Worm (Caenorhabditis elegans): Measurements from ENCODE around the gene srsx-38.

DNA sequence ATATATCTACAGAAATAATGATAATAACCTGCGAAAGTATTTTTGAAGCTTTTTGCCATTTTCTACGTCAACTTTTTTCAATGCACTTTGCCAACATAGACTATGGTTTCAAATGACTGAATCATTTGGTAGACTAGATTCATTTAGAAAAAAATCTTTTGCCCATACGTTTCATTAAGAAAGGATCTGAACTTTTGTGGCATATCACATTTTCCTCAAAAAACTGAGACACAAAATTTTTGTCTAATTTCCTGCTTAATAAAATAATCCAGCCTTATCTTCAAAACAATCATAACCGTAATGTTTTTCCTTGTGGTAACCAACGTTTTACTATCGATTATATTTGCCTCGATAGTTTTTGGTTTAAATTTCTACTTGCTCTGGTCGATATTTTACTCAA, 18.8 kb upstream of the srsx-38 start, which contains the start of gene srbc-51:
- TF ChIP-seq mdl-1 (tag; optimal IDR thresholded peaks at IDR 0.05) (no peak), mep-1 (tag; optimal IDR thresholded peaks at IDR 0.05) (no peak), sptf-1 (tag; optimal IDR thresholded peaks at IDR 0.05) (no peak), snpc-4 (tag; optimal IDR thresholded peaks at IDR 0.05) (no peak), elt-2 (tag; optimal IDR thresholded peaks at IDR 0.05) (no peak), zag-1 (tag; optimal IDR thresholded peaks at IDR 0.05) (no peak), ztf-4 (tag; optimal IDR thresholded peaks at IDR 0.05) (no peak), lir-3 (tag; optimal IDR thresholded peaks at IDR 0.05; ENCODE audit: poor library complexity) (no peak), hlh-4 (tag; optimal IDR thresholded peaks at IDR 0.05) (no peak)
